Fruit fly (Drosophila melanogaster): Measurements from ENCODE around the gene CG16743.

The CG16743 gene

dm6 chr2L:10986138-10986537, 14.1 kb downstream of the CG16743 start (continued):
- TF ChIP-seq ap (GFP tag; IDR thresholded peaks at IDR 0.05) (peak; percentile 72), NfI (GFP tag; optimal IDR thresholded peaks at IDR 0.05) (no peak), D19A (tag; optimal IDR thresholded peaks at IDR 0.05) (no peak), CG4730 (GFP tag; IDR thresholded peaks at IDR 0.05) (0 out of 2 replicates have a peak, but pooled peaks have one; percentile 23), oc (tag; optimal IDR thresholded peaks at IDR 0.05) (no peak), CG2129 (GFP tag; IDR thresholded peaks at IDR 0.05; ENCODE audit: partially characterized antibody) (no peak), HmgZ (tag; optimal IDR thresholded peaks at IDR 0.05) (no peak), CG3726 (GFP tag; IDR thresholded peaks at IDR 0.05) (0 out of 3 replicates have a peak, but pooled peaks have one; percentile 37), onecut (GFP tag; IDR thresholded peaks at IDR 0.05) (peak; percentile 65), Hmx (GFP tag; optimal IDR thresholded peaks at IDR 0.05) (no peak), Dad (GFP tag; optimal IDR thresholded peaks at IDR 0.05) (no peak), CG2202 (tag; optimal IDR thresholded peaks at IDR 0.05) (no peak), Xrp1 (GFP tag; IDR thresholded peaks at IDR 0.05) (peak; percentile 74), MTF-1 (GFP tag; optimal IDR thresholded peaks at IDR 0.05; ENCODE audit: borderline replicate concordance) (peak; percentile 1), CG8388 (GFP tag; optimal IDR thresholded peaks at IDR 0.05) (no peak), bsh (GFP tag; optimal IDR thresholded peaks at IDR 0.05) (peak in 1 of 2 experiments; percentile 31), ftz-f1 (GFP tag; optimal IDR thresholded peaks at IDR 0.05) (no peak), croc (GFP tag; conservative IDR thresholded peaks at IDR 0.05) (peak; percentile 58), Sry-β (GFP tag; optimal IDR thresholded peaks at IDR 0.05) (no peak), CG16779 (GFP tag; IDR thresholded peaks at IDR 0.05) (0 out of 2 replicates have a peak, but pooled peaks have one; percentile 3), lab (GFP tag; optimal IDR thresholded peaks at IDR 0.05) (no peak), nom (GFP tag; optimal IDR thresholded peaks at IDR 0.05) (no peak), CG12219 (GFP tag; optimal IDR thresholded peaks at IDR 0.05) (no peak), CG11398 (GFP tag; optimal IDR thresholded peaks at IDR 0.05) (no peak), CG13123 (GFP tag; optimal IDR thresholded peaks at IDR 0.05) (no peak), chif (GFP tag; optimal IDR thresholded peaks at IDR 0.05) (no peak), Sox102F (GFP tag; optimal IDR thresholded peaks at IDR 0.05) (no peak), toy (GFP tag; IDR thresholded peaks at IDR 0.05) (no peak), Spps (tag; optimal IDR thresholded peaks at IDR 0.05) (peak; percentile 38), CG1832 (GFP tag; optimal IDR thresholded peaks at IDR 0.05) (no peak), CG17829 (tag; optimal IDR thresholded peaks at IDR 0.05) (peak; percentile 67), CG2120 (GFP tag; optimal IDR thresholded peaks at IDR 0.05) (no peak), dysf (GFP tag; IDR thresholded peaks at IDR 0.05) (no peak), kay (GFP tag; optimal IDR thresholded peaks at IDR 0.05) (no peak), wor (GFP tag; IDR thresholded peaks at IDR 0.05) (no peak), Med (GFP tag) (peak; percentile 75), tgo (GFP tag; IDR thresholded peaks at IDR 0.05) (no peak), gsb-n (tag; optimal IDR thresholded peaks at IDR 0.05) (no peak), CG12391 (tag; optimal IDR thresholded peaks at IDR 0.05) (peak; percentile 7), Taf1 (GFP tag; IDR thresholded peaks at IDR 0.05) (no peak), ssp (GFP tag; IDR thresholded peaks at IDR 0.05) (no peak), wek (GFP tag; optimal IDR thresholded peaks at IDR 0.05) (no peak), slp2 (GFP tag; optimal IDR thresholded peaks at IDR 0.05) (no peak), caup (GFP tag; optimal IDR thresholded peaks at IDR 0.05; ENCODE audit: severe bottlenecking) (peak; percentile 36), CG8290 (GFP tag; optimal IDR thresholded peaks at IDR 0.05) (peak; percentile 76), CG8290 (tag; optimal IDR thresholded peaks at IDR 0.05) (no peak), tll (GFP tag; optimal IDR thresholded peaks at IDR 0.05) (no peak), pita (GFP tag; optimal IDR thresholded peaks at IDR 0.05) (no peak), trem (tag; optimal IDR thresholded peaks at IDR 0.05) (peak; percentile 18), NC2β (GFP tag; optimal IDR thresholded peaks at IDR 0.05) (no peak), Nf-YC (tag; optimal IDR thresholded peaks at IDR 0.05) (no peak)
